Fruit fly (Drosophila melanogaster): ENCODE measurements around the gene CG18259.
A peak's percentile ranks its signal among the peaks of the same experiment; 100 is the strongest.

The CG18259 gene

DNA sequence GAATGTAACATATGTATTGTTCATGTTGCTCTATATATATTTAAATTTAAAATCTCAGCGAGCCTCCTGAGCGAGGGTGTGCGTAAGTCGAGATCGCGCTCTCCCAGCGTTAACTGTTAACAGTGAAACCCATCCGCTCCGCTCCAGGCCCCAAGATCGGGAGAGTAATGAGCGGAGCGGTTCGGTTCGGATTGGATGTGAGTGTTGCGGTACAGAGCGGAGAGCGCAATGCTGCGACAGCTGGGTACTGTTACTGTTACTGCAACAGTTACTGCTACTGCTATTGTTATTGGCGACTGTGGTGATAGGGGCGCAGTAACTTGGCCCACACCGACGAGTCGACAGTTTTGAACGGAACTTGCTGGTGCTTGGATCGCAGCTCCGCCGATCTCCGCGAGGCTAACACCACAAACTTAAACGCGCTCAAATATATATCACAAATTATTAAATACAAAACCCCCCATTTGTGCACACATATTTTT lies 49.1 kb upstream of the CG18259 start, which contains the start of gene Pvf1 (continued):
- peak; percentile 25; the same call in 1 of the 2 replicates for TF ChIP-seq Adf1 (GFP tag; IDR thresholded peaks at IDR 0.05)
- TF ChIP-seq CG34422 (GFP tag; IDR thresholded peaks at IDR 0.05) = peak; percentile 45; the same call in 1 of the 3 replicates
- TF ChIP-seq corto (GFP tag; optimal IDR thresholded peaks at IDR 0.05) = no peak
- TF ChIP-seq MTF-1 (GFP tag; optimal IDR thresholded peaks at IDR 0.05; ENCODE audit: borderline replicate concordance) = no peak
- no peak for TF ChIP-seq CG8089 (GFP tag; optimal IDR thresholded peaks at IDR 0.05)
- TF ChIP-seq cwo (GFP tag; optimal IDR thresholded peaks at IDR 0.05) = peak; percentile 9
- TF ChIP-seq CG4820 (GFP tag; optimal IDR thresholded peaks at IDR 0.05) = no peak
- no peak for TF ChIP-seq wdn (GFP tag; IDR thresholded peaks at IDR 0.05)
- TF ChIP-seq usp (GFP tag; optimal IDR thresholded peaks at IDR 0.05) = no peak
- TF ChIP-seq luna (GFP tag; optimal IDR thresholded peaks at IDR 0.05) = no peak
- TF ChIP-seq sug (tag; optimal IDR thresholded peaks at IDR 0.05) = no peak
- peak; percentile 9 for TF ChIP-seq CG13296 (GFP tag; optimal IDR thresholded peaks at IDR 0.05)
- TF ChIP-seq Dek (tag; optimal IDR thresholded peaks at IDR 0.05) = no peak
- peak; percentile 36; the same call in 1 of the 3 replicates for TF ChIP-seq so (GFP tag; IDR thresholded peaks at IDR 0.05)
- TF ChIP-seq chinmo (GFP tag; IDR thresholded peaks at IDR 0.05; ENCODE audit: partially characterized antibody) = peak; percentile 68; the same call in 1 of the 4 replicates
- no peak for TF ChIP-seq mirr (GFP tag; optimal IDR thresholded peaks at IDR 0.05)
- no peak for TF ChIP-seq lilli (GFP tag; optimal IDR thresholded peaks at IDR 0.05)
- TF ChIP-seq BtbVII (GFP tag; optimal IDR thresholded peaks at IDR 0.05) = no peak
- peak; percentile 80 for TF ChIP-seq Jarid2 (GFP tag; optimal IDR thresholded peaks at IDR 0.05)
- no peak for TF ChIP-seq CoRest (tag; optimal IDR thresholded peaks at IDR 0.05)
- TF ChIP-seq Atf-2 (GFP tag; optimal IDR thresholded peaks at IDR 0.05) = no peak
- peak; percentile 82 for TF ChIP-seq Trl (optimal IDR thresholded peaks at IDR 0.05)
- TF ChIP-seq Trl (GFP tag; optimal IDR thresholded peaks at IDR 0.05) = no peak
- TF ChIP-seq CG2129 (GFP tag; IDR thresholded peaks at IDR 0.05; ENCODE audit: partially characterized antibody) = no peak
- no peak for TF ChIP-seq CG2120 (GFP tag; optimal IDR thresholded peaks at IDR 0.05)
- TF ChIP-seq oc (tag; optimal IDR thresholded peaks at IDR 0.05) = no peak
- TF ChIP-seq D (optimal IDR thresholded peaks at IDR 0.05) = no peak
- TF ChIP-seq D (GFP tag; optimal IDR thresholded peaks at IDR 0.05) = no peak
- no peak for TF ChIP-seq CG9797 (GFP tag; optimal IDR thresholded peaks at IDR 0.05)
- no peak for TF ChIP-seq CG11560 (tag; IDR thresholded peaks at IDR 0.05)
- TF ChIP-seq Ptx1 (GFP tag; IDR thresholded peaks at IDR 0.05) = no peak

DNA sequence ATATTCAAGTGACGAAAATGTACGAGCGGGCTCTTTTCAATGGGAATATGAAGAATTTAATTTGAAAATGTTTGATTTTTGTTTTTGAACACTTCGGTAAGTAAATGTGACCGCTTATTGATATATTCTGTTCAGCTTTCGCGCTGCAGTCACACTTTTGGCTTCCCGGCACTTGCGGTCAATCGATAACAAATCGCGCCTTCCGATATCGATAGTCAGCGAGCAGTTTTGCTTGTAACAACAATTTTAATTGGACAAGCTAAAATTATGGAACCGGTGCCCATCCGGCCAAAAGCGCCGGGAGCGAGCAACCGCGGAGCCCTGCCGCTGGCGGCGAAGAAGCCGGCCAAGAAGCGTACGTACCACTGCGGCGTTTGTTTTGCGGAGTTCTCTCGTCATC lies 47.1 kb upstream of the CG18259 start, which contains the start of gene CG7101:
Gene CG7101, plus strand, starts transcription at position 196 of the 400 bp plus-strand sequence.
- TF ChIP-seq CG2199 (GFP tag; IDR thresholded peaks at IDR 0.05) = no peak
- no peak for TF ChIP-seq Side (GFP tag; optimal IDR thresholded peaks at IDR 0.05)
- TF ChIP-seq vnd (GFP tag; IDR thresholded peaks at IDR 0.05; ENCODE audit: partially characterized antibody) = peak; percentile 57
- TF ChIP-seq CG14050 (GFP tag; IDR thresholded peaks at IDR 0.05) = no peak
- no peak for TF ChIP-seq klu (GFP tag; IDR thresholded peaks at IDR 0.05)
- no peak for TF ChIP-seq ssp (GFP tag; IDR thresholded peaks at IDR 0.05)
- no peak for TF ChIP-seq br (optimal IDR thresholded peaks at IDR 0.05)
- no peak for TF ChIP-seq CG2712 (tag; optimal IDR thresholded peaks at IDR 0.05)
- no peak for TF ChIP-seq cwo (GFP tag; optimal IDR thresholded peaks at IDR 0.05)
- no peak for TF ChIP-seq onecut (GFP tag; IDR thresholded peaks at IDR 0.05)
- no peak for TF ChIP-seq CG32772 (GFP tag; IDR thresholded peaks at IDR 0.05)
- no peak for TF ChIP-seq Gsc (GFP tag; IDR thresholded peaks at IDR 0.05)
- TF ChIP-seq CG18262 (tag; optimal IDR thresholded peaks at IDR 0.05) = no peak
- no peak for TF ChIP-seq cg (GFP tag; optimal IDR thresholded peaks at IDR 0.05)
- TF ChIP-seq C15 (GFP tag; IDR thresholded peaks at IDR 0.05) = no peak
- TF ChIP-seq Usf (GFP tag; optimal IDR thresholded peaks at IDR 0.05) = no peak
- peak; percentile 70 for TF ChIP-seq bbx (GFP tag; IDR thresholded peaks at IDR 0.05; ENCODE audit: partially characterized antibody)
- no peak for TF ChIP-seq ATbp (GFP tag; optimal IDR thresholded peaks at IDR 0.05)
- TF ChIP-seq psq (GFP tag; optimal IDR thresholded peaks at IDR 0.05) = no peak
- TF ChIP-seq Stat92E (GFP tag; optimal IDR thresholded peaks at IDR 0.05) = no peak
- peak; percentile 3 for TF ChIP-seq Xbp1 (GFP tag; optimal IDR thresholded peaks at IDR 0.05)
- TF ChIP-seq jigr1 (GFP tag; IDR thresholded peaks at IDR 0.05) = no peak
- TF ChIP-seq Dll (GFP tag; IDR thresholded peaks at IDR 0.05; ENCODE audit: partially characterized antibody) = peak; percentile 76

All from whole organism, embryonic.